Worm (Caenorhabditis elegans) whole organism, L4/young adult: ENCODE data around the gene vit-3.

ENCODE experiments used
- W03F9.2 ChIP-seq: fragments of 150-350 bp; optimal IDR thresholded peaks from 2 replicates; lab custom pipeline; 2014; ENCODE audit warnings: missing biosample characterization, missing genetic modification characterization
- dao-5 ChIP-seq: sonication (generic microtip); optimal IDR thresholded peaks from 2 replicates; lab custom pipeline; 2016; ENCODE audit warnings: missing genotype, missing genetic modification characterization, moderate library complexity, missing compliant biosample characterization
- him-1 ChIP-seq: sonication (generic microtip); optimal IDR thresholded peaks from 2 replicates; lab custom pipeline; 2016; ENCODE audit warnings: missing genotype, missing genetic modification reagents, missing genetic modification characterization, missing compliant biosample characterization

- TF ChIP-seq him-1: no peak
- TF ChIP-seq W03F9.2 (tag; lab: Kevin White, UChicago): no peak
- TF ChIP-seq dao-5 (tag; lab: Kevin White, UChicago): no peak
Measured at ce11 chrX:3585625-3586024, 13.3 kb upstream of the vit-3 start, which contains the start of gene T27A10.2.
